Fruit fly (Drosophila melanogaster) whole organism, embryonic: ENCODE results near the gene CG11597.

Experiments
- Atf3 ChIP-seq: fragments of 200-800 bp; sonication (Bioruptor generic); optimal IDR thresholded peaks from 3 replicates; lab custom pipeline; 2016; ENCODE audit warnings: missing biosample characterization, missing genetic modification characterization
- Atf6 ChIP-seq: fragments of 200-800 bp; sonication (Bioruptor generic); IDR thresholded peaks from 2 replicates; pipeline ENCODE4 v1.3.6; 2022; ENCODE audit warnings: missing biosample characterization, missing genetic modification characterization
- CG10267 ChIP-seq: fragments of 200-800 bp; sonication (Bioruptor generic); optimal IDR thresholded peaks from 2 replicates; lab custom pipeline; 2018; ENCODE audit warnings: missing biosample characterization, mild to moderate bottlenecking, missing genetic modification characterization, moderate library complexity
- CG10431 ChIP-seq: fragments of 200-800 bp; sonication (Bioruptor generic); optimal IDR thresholded peaks from 3 replicates; lab custom pipeline; 2018; ENCODE audit warnings: missing biosample characterization, mild to moderate bottlenecking, missing genetic modification characterization
- CG10462 ChIP-seq: fragments of 200-800 bp; sonication (Bioruptor generic); optimal IDR thresholded peaks from 2 replicates; lab custom pipeline; 2016; ENCODE audit warnings: missing biosample characterization, missing genetic modification characterization
- CG1233 ChIP-seq: fragments of 200-800 bp; sonication (Bioruptor generic); optimal IDR thresholded peaks from 4 replicates; lab custom pipeline; 2018; ENCODE audit warnings: missing biosample characterization, mild to moderate bottlenecking, missing genetic modification characterization
- CG13296 ChIP-seq: fragments of 200-800 bp; sonication (Bioruptor generic); optimal IDR thresholded peaks from 3 replicates; lab custom pipeline; 2018; ENCODE audit warnings: missing biosample characterization, mild to moderate bottlenecking, missing genetic modification characterization
- CG15073 ChIP-seq: fragments of 200-800 bp; sonication (Bioruptor generic); optimal IDR thresholded peaks from 2 replicates; lab custom pipeline; 2016; ENCODE audit warnings: missing biosample characterization, missing genetic modification characterization
- CG15696 ChIP-seq: fragments of 200-800 bp; sonication (Bioruptor generic); optimal IDR thresholded peaks from 2 replicates; lab custom pipeline; 2019; ENCODE audit warnings: missing biosample characterization, mild to moderate bottlenecking, missing genetic modification characterization, moderate library complexity
- CG17568 ChIP-seq: fragments of 200-800 bp; sonication (Bioruptor generic); optimal IDR thresholded peaks from 2 replicates; lab custom pipeline; 2018; ENCODE audit warnings: missing biosample characterization, mild to moderate bottlenecking, missing genetic modification characterization, moderate library complexity
- CG30431 ChIP-seq: fragments of 200-800 bp; sonication (Bioruptor generic); optimal IDR thresholded peaks from 2 replicates; lab custom pipeline; 2017; ENCODE audit warnings: missing biosample characterization, missing genetic modification characterization
- CG31441 ChIP-seq: fragments of 200-800 bp; sonication (Bioruptor generic); IDR thresholded peaks from 2 replicates; pipeline ENCODE4 v1.3.6; 2022; ENCODE audit warnings: missing biosample characterization, missing genetic modification characterization
- CG32767 ChIP-seq: fragments of 200-800 bp; sonication (Bioruptor generic); IDR thresholded peaks from 2 replicates; pipeline ENCODE4 v1.3.6; 2022; ENCODE audit warnings: missing biosample characterization, missing genetic modification characterization
- CG3847 ChIP-seq: fragments of 200-800 bp; sonication (Bioruptor generic); IDR thresholded peaks from 2 replicates; pipeline ENCODE4 v1.3.6; 2022; ENCODE audit warnings: missing biosample characterization, missing genetic modification characterization
- CG4328 ChIP-seq: fragments of 200-800 bp; sonication (Bioruptor generic); optimal IDR thresholded peaks from 3 replicates; lab custom pipeline; 2017; ENCODE audit warnings: missing biosample characterization, missing genetic modification reagents, missing genetic modification characterization
- CG4854 ChIP-seq: fragments of 200-800 bp; sonication (Bioruptor generic); optimal IDR thresholded peaks from 2 replicates; lab custom pipeline; 2016; ENCODE audit warnings: missing biosample characterization, missing genetic modification characterization, inconsistent platforms
- CG5245 ChIP-seq: fragments of 200-800 bp; sonication (Bioruptor generic); optimal IDR thresholded peaks from 3 replicates; lab custom pipeline; 2016; ENCODE audit warnings: missing biosample characterization, missing genetic modification characterization
- CG6175 ChIP-seq: fragments of 200-800 bp; sonication (Bioruptor generic); IDR thresholded peaks from 3 replicates; pipeline ENCODE4 v1.3.6; 2022; ENCODE audit warnings: missing biosample characterization, missing genetic modification characterization
- CG9437 ChIP-seq: fragments of 200-800 bp; sonication (Bioruptor generic); optimal IDR thresholded peaks from 2 replicates; lab custom pipeline; 2018; ENCODE audit warnings: missing biosample characterization, mild to moderate bottlenecking, missing genetic modification characterization
- CG9609 ChIP-seq: fragments of 200-800 bp; sonication (Bioruptor generic); optimal IDR thresholded peaks from 3 replicates; lab custom pipeline; 2016; ENCODE audit warnings: missing biosample characterization, missing genetic modification characterization
- Dad ChIP-seq: fragments of 200-800 bp; sonication (Bioruptor generic); optimal IDR thresholded peaks from 3 replicates; lab custom pipeline; 2016; ENCODE audit warnings: missing biosample characterization, missing genetic modification characterization
- E2f2 ChIP-seq: fragments of 200-800 bp; sonication (Bioruptor generic); IDR thresholded peaks from 2 replicates; pipeline ENCODE4 v1.3.6; 2022; ENCODE audit warnings: missing biosample characterization, missing genetic modification characterization
- Fer2 ChIP-seq: fragments of 200-800 bp; sonication (Bioruptor generic); optimal IDR thresholded peaks from 2 replicates; lab custom pipeline; 2018; ENCODE audit warnings: missing biosample characterization, mild to moderate bottlenecking, missing genetic modification characterization, moderate library complexity
- Gsc ChIP-seq: fragments of 200-800 bp; sonication (Bioruptor generic); IDR thresholded peaks from 2 replicates; pipeline ENCODE4 v1.3.6; 2022; ENCODE audit warnings: missing biosample characterization, missing genetic modification characterization
- Hey ChIP-seq: fragments of 200-800 bp; sonication (Bioruptor generic); optimal IDR thresholded peaks from 3 replicates; lab custom pipeline; 2018; ENCODE audit warnings: missing biosample characterization, mild to moderate bottlenecking, missing genetic modification characterization
- Hr39 ChIP-seq: fragments of >200 bp; optimal IDR thresholded peaks from 2 replicates; lab custom pipeline; 2017
- Lhr ChIP-seq: fragments of 200-800 bp; sonication (Bioruptor generic); optimal IDR thresholded peaks from 3 replicates; lab custom pipeline; 2017; ENCODE audit warnings: mild to moderate bottlenecking, missing biosample characterization, missing genetic modification reagents, missing genetic modification characterization
- Max ChIP-seq: fragments of 200-800 bp; sonication (Bioruptor generic); optimal IDR thresholded peaks from 2 replicates; lab custom pipeline; 2016; ENCODE audit warnings: missing biosample characterization, mild to moderate bottlenecking, missing genetic modification characterization
- Pdp1 ChIP-seq, 2 experiments: fragments of 200-800 bp; sonication (Bioruptor generic); optimal IDR thresholded peaks; 3 replicates each; lab custom pipeline; 2016; ENCODE audit warnings: missing biosample characterization in 2 of 2, missing genetic modification characterization in 2 of 2, mild to moderate bottlenecking in 1 of 2, moderate library complexity in 1 of 2
- Poxn ChIP-seq: fragments of 200-800 bp; sonication (Bioruptor generic); IDR thresholded peaks from 2 replicates; pipeline ENCODE4 v1.3.6; 2022; ENCODE audit warnings: missing biosample characterization, missing genetic modification characterization
- Sry-β ChIP-seq: fragments of 200-800 bp; sonication (Bioruptor generic); optimal IDR thresholded peaks from 2 replicates; lab custom pipeline; 2018; ENCODE audit warnings: missing biosample characterization, mild to moderate bottlenecking, missing genetic modification characterization, moderate library complexity
- Ssrp ChIP-seq: fragments of 200-800 bp; sonication (Bioruptor generic); optimal IDR thresholded peaks from 2 replicates; lab custom pipeline; 2018; ENCODE audit warnings: missing biosample characterization, mild to moderate bottlenecking, missing genetic modification characterization, moderate library complexity
- Tbp ChIP-seq: fragments of >200 bp; optimal IDR thresholded peaks from 2 replicates; lab custom pipeline; 2018; ENCODE audit warnings: missing biosample characterization, missing genetic modification characterization
- Trl ChIP-seq, 3 experiments: fragments of >200 bp in 2 of 3; fragments of 200-800 bp in 1 of 3; sonication (Bioruptor generic) in 1 of 3; optimal IDR thresholded peaks; 2 replicates in 1 of 3; 3 replicates in 2 of 3; lab custom pipeline; 2016 to 2017; ENCODE audit warnings: missing biosample characterization in 1 of 3, missing genetic modification characterization in 1 of 3
- ab ChIP-seq: fragments of 200-800 bp; sonication (Bioruptor generic); optimal IDR thresholded peaks from 2 replicates; lab custom pipeline; 2016; ENCODE audit warnings: missing biosample characterization, missing genetic modification characterization
- ap ChIP-seq: fragments of 200-800 bp; sonication (Bioruptor generic); IDR thresholded peaks from 2 replicates; pipeline ENCODE4 v1.3.6; 2022; ENCODE audit warnings: missing biosample characterization, missing genetic modification characterization
- ash1 ChIP-seq: fragments of 200-800 bp; sonication (Bioruptor generic); optimal IDR thresholded peaks from 2 replicates; lab custom pipeline; 2018; ENCODE audit warnings: missing biosample characterization, mild to moderate bottlenecking, missing genetic modification characterization
- bsh ChIP-seq, 2 experiments: fragments of 200-800 bp; sonication (Bioruptor generic); optimal IDR thresholded peaks; 2 replicates each; lab custom pipeline; 2017 to 2018; ENCODE audit warnings: mild to moderate bottlenecking in 2 of 2, missing biosample characterization in 2 of 2, missing genetic modification characterization in 2 of 2, moderate library complexity in 1 of 2
- danr ChIP-seq: fragments of 200-800 bp; sonication (Bioruptor generic); IDR thresholded peaks from 2 replicates; pipeline ENCODE4 v1.3.6; 2022; ENCODE audit warnings: missing biosample characterization, missing genetic modification characterization
- disco-r ChIP-seq: fragments of 200-800 bp; sonication (Bioruptor generic); optimal IDR thresholded peaks from 2 replicates; lab custom pipeline; 2016; ENCODE audit warnings: missing biosample characterization, missing genetic modification characterization
- eve ChIP-seq, 2 experiments: fragments of >200 bp; optimal IDR thresholded peaks; 2 replicates each; lab custom pipeline; 2017; ENCODE audit warnings: missing biosample characterization in 2 of 2, missing genetic modification characterization in 2 of 2
- gsb ChIP-seq: fragments of 200-800 bp; sonication (Bioruptor generic); IDR thresholded peaks from 2 replicates; pipeline ENCODE4 v1.3.6; 2022; ENCODE audit warnings: missing biosample characterization, missing genetic modification characterization
- ken ChIP-seq: fragments of 200-800 bp; sonication (Bioruptor generic); IDR thresholded peaks from 3 replicates; pipeline ENCODE4 v1.3.6; 2022; ENCODE audit warnings: missing biosample characterization, missing genetic modification characterization
- nmo ChIP-seq: fragments of 200-800 bp; sonication (Bioruptor generic); optimal IDR thresholded peaks from 2 replicates; lab custom pipeline; 2018; ENCODE audit warnings: missing biosample characterization, mild to moderate bottlenecking, missing genetic modification characterization, moderate library complexity
- prd ChIP-seq, 3 experiments: fragments of >200 bp in 2 of 3; fragments of 200-800 bp in 1 of 3; sonication (Bioruptor generic) in 1 of 3; optimal IDR thresholded peaks in 2 of 3; IDR thresholded peaks in 1 of 3; 2 replicates in 2 of 3; 3 replicates in 1 of 3; pipeline versions ENCODE4 v1.3.6 to Lab custom; 2017 to 2022; ENCODE audit warnings: missing biosample characterization in 1 of 3, missing genetic modification characterization in 1 of 3
- ro ChIP-seq: fragments of 200-800 bp; sonication (Bioruptor generic); IDR thresholded peaks from 2 replicates; pipeline ENCODE4 v1.3.6; 2022; ENCODE audit warnings: missing biosample characterization, missing genetic modification characterization
- sens-2 ChIP-seq: fragments of 200-800 bp; sonication (Bioruptor generic); IDR thresholded peaks from 2 replicates; pipeline ENCODE4 v1.3.6; 2022; ENCODE audit warnings: missing biosample characterization, missing genetic modification characterization
- sob ChIP-seq: fragments of 200-800 bp; sonication (Bioruptor generic); IDR thresholded peaks from 2 replicates; pipeline ENCODE4 v1.3.6; 2022; ENCODE audit warnings: missing biosample characterization, missing genetic modification characterization
- sqz ChIP-seq: fragments of 200-800 bp; sonication (Bioruptor generic); optimal IDR thresholded peaks from 3 replicates; lab custom pipeline; 2018; ENCODE audit warnings: missing biosample characterization, mild to moderate bottlenecking, missing genetic modification characterization
- sr ChIP-seq: fragments of 200-800 bp; sonication (Bioruptor generic); IDR thresholded peaks from 3 replicates; pipeline ENCODE4 v1.3.6; 2022; ENCODE audit warnings: missing biosample characterization, missing genetic modification characterization
- tio ChIP-seq: fragments of 200-800 bp; sonication (Bioruptor generic); optimal IDR thresholded peaks from 2 replicates; lab custom pipeline; 2017; ENCODE audit warnings: missing biosample characterization, missing genetic modification characterization, inconsistent platforms
- tll ChIP-seq, 2 experiments: fragments of 200-800 bp in 1 of 2; fragments of >200 bp in 1 of 2; sonication (Bioruptor generic) in 1 of 2; optimal IDR thresholded peaks; 2 replicates each; lab custom pipeline; 2017 to 2019; ENCODE audit warnings: missing biosample characterization in 2 of 2, missing genetic modification characterization in 2 of 2, mild to moderate bottlenecking in 1 of 2, moderate library complexity in 1 of 2

CG11597 gene

DNA sequence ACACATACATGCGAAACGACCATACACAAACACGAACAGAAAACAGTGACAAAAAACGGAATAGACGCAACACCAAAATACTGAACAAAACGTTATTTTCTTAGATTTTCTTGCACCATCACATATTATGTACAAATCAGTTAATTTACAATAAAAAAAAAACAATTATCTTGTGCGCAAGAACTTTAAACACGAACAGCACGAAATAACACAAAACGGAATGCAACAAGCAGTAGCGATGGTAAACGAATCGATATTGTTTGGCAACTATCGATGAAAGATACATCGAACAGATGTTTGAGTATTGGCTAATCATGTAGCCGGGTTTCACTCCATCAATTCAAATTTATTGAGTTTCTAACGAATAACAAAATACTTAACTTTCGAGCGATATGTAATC lies 32.3 kb downstream of the CG11597 start, which contains the start of gene Pi3K68D (continued):
- TF ChIP-seq Trl (optimal IDR thresholded peaks at IDR 0.05; lab: Kevin White, UChicago): no peak
- TF ChIP-seq Trl (GFP tag; optimal IDR thresholded peaks at IDR 0.05; lab: Kevin White, UChicago): no peak
- no peak for TF ChIP-seq CG1233
- no peak for TF ChIP-seq CG10462 (GFP tag; lab: Kevin White, UChicago)
- TF ChIP-seq CG13296 (GFP tag; lab: Kevin White, UChicago): no peak
- no peak for TF ChIP-seq CG32767 (GFP tag; lab: Robert Waterston, UW)
- TF ChIP-seq gsb: no peak
- no peak for TF ChIP-seq CG30431 (GFP tag; lab: Kevin White, UChicago)
- peak; percentile 59 for TF ChIP-seq CG10267 (tag; lab: Kevin White, UChicago)
- no peak for TF ChIP-seq CG4328 (GFP tag; lab: Kevin White, UChicago)
- TF ChIP-seq Fer2 (tag; lab: Kevin White, UChicago): no peak
- TF ChIP-seq Tbp (GFP tag; lab: Kevin White, UChicago): no peak
- TF ChIP-seq CG31441 (GFP tag; lab: Robert Waterston, UW): no peak
- TF ChIP-seq tio (GFP tag; lab: Kevin White, UChicago): no peak
- no peak for TF ChIP-seq ab
- no peak for TF ChIP-seq Pdp1 (GFP tag; optimal IDR thresholded peaks at IDR 0.05; lab: Kevin White, UChicago)
- TF ChIP-seq Hey (tag; lab: Kevin White, UChicago): no peak
- no peak for TF ChIP-seq CG10431
- TF ChIP-seq ap: no peak
- no peak for TF ChIP-seq eve (GFP tag; optimal IDR thresholded peaks at IDR 0.05; lab: Kevin White, UChicago)
- peak; percentile 80 for TF ChIP-seq E2f2
- TF ChIP-seq Hr39 (lab: Kevin White, UChicago): no peak
- TF ChIP-seq CG3847 (GFP tag; lab: Robert Waterston, UW): peak; percentile 47; the same call in 1 of the 2 replicates
- TF ChIP-seq CG4854: peak; percentile 9
- TF ChIP-seq sens-2 (GFP tag; lab: Robert Waterston, UW): no peak
- no peak for TF ChIP-seq Max (GFP tag; lab: Kevin White, UChicago)
- TF ChIP-seq Ssrp: no peak
- TF ChIP-seq CG9437 (GFP tag; lab: Kevin White, UChicago): no peak
- TF ChIP-seq CG6175 (GFP tag; lab: Robert Waterston, UW): no peak
- TF ChIP-seq Lhr (GFP tag; lab: Kevin White, UChicago): peak; percentile 81
- TF ChIP-seq CG15073: no peak
- TF ChIP-seq bsh (GFP tag; optimal IDR thresholded peaks at IDR 0.05; lab: Kevin White, UChicago): no peak
- no peak for TF ChIP-seq danr (GFP tag; lab: Robert Waterston, UW)
- no peak for TF ChIP-seq Atf6 (GFP tag; lab: Robert Waterston, UW)
- TF ChIP-seq Atf3 (GFP tag; lab: Kevin White, UChicago): no peak
- TF ChIP-seq sr: no peak
- TF ChIP-seq CG15696 (tag; lab: Kevin White, UChicago): no peak
- no peak for TF ChIP-seq ash1 (GFP tag; lab: Kevin White, UChicago)
- TF ChIP-seq Dad (GFP tag; lab: Kevin White, UChicago): no peak
- TF ChIP-seq CG17568 (GFP tag; lab: Kevin White, UChicago): no peak
- TF ChIP-seq Gsc (GFP tag; lab: Robert Waterston, UW): no peak
- no peak for TF ChIP-seq ken (GFP tag; lab: Robert Waterston, UW)
- TF ChIP-seq disco-r: no peak
- TF ChIP-seq sqz (GFP tag; lab: Kevin White, UChicago): no peak
- TF ChIP-seq CG9609 (GFP tag; lab: Kevin White, UChicago): no peak
- TF ChIP-seq Sry-β (GFP tag; lab: Kevin White, UChicago): no peak
- TF ChIP-seq CG5245 (GFP tag; lab: Kevin White, UChicago): no peak
- TF ChIP-seq prd (optimal IDR thresholded peaks at IDR 0.05; lab: Kevin White, UChicago): no peak
- no peak for TF ChIP-seq prd (GFP tag; IDR thresholded peaks at IDR 0.05; lab: Robert Waterston, UW)
- no peak for TF ChIP-seq ro (GFP tag; lab: Robert Waterston, UW)
- no peak for TF ChIP-seq tll (GFP tag; optimal IDR thresholded peaks at IDR 0.05; lab: Kevin White, UChicago)
- peak; percentile 68 for TF ChIP-seq nmo (GFP tag; lab: Kevin White, UChicago)
- TF ChIP-seq Poxn (GFP tag; lab: Robert Waterston, UW): no peak
- TF ChIP-seq sob (GFP tag; lab: Robert Waterston, UW): 0 out of 2 replicates have a peak, but pooled peaks have one; percentile 16
